Worm (Caenorhabditis elegans): ENCODE results near the gene tag-281.

- no peak for TF ChIP-seq ama-1 (optimal IDR thresholded peaks at IDR 0.05)
- TF ChIP-seq elt-2 (tag; optimal IDR thresholded peaks at IDR 0.05): no peak
- no peak for TF ChIP-seq lsy-12 (tag; optimal IDR thresholded peaks at IDR 0.05)
- no peak for TF ChIP-seq aly-2 (tag; optimal IDR thresholded peaks at IDR 0.05)
- no peak for TF ChIP-seq unc-39 (tag; optimal IDR thresholded peaks at IDR 0.05)
- no peak for TF ChIP-seq pqm-1 (tag; optimal IDR thresholded peaks at IDR 0.05)
- TF ChIP-seq egl-27 (tag; optimal IDR thresholded peaks at IDR 0.05): no peak
- TF ChIP-seq skn-1 (tag; optimal IDR thresholded peaks at IDR 0.05): no peak
These were observed 30.3 kb downstream of the tag-281 start, which contains the start of gene T21B4.15 for ce11 chrII:12489903-12490302.
